Worm (Caenorhabditis elegans): Measurements from ENCODE around the gene mab-3.

DNA sequence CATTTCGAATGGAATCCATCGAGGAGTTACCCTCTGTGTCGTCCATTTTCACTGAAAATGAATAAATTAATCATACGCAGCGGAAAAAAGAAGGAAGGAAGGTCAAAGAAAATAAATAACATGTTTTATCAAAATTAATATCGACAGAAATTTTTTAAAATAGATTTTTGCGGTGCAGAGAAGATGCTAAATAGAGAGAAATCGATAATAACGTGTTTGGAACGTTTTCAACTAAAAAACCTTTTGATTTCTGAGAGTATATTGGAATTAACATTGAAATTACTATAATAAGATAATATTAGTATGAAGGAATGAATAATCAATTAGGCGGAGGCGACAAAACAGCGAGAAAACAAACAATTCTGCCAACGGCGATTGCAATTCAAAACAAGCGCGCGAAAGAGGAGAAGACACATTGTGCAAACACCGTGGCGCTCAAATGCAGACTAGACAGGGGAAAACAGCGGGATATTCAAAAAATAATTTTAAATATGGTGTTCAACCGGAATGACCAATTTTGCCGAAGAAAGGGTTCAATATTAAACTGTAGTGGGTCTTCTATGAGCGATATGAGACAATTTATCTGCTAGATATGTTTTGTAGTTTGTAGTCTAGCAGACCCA lies 15.4 kb upstream of the mab-3 start, which contains the start of gene wee-1.3:
- TF ChIP-seq alr-1 (tag; optimal IDR thresholded peaks at IDR 0.05; ENCODE audit: borderline replicate concordance) (no peak), ztf-11 (tag; optimal IDR thresholded peaks at IDR 0.05) (peak in 1 of 2 experiments; percentile 51), zip-4 (GFP tag; optimal IDR thresholded peaks at IDR 0.05) (peak; percentile 29), skn-1 (tag; optimal IDR thresholded peaks at IDR 0.05) (peak; percentile 83), aha-1 (tag; optimal IDR thresholded peaks at IDR 0.05) (no peak)
